Worm (Caenorhabditis elegans): Measurements from ENCODE around the gene ykt-6.

The ykt-6 gene

DNA sequence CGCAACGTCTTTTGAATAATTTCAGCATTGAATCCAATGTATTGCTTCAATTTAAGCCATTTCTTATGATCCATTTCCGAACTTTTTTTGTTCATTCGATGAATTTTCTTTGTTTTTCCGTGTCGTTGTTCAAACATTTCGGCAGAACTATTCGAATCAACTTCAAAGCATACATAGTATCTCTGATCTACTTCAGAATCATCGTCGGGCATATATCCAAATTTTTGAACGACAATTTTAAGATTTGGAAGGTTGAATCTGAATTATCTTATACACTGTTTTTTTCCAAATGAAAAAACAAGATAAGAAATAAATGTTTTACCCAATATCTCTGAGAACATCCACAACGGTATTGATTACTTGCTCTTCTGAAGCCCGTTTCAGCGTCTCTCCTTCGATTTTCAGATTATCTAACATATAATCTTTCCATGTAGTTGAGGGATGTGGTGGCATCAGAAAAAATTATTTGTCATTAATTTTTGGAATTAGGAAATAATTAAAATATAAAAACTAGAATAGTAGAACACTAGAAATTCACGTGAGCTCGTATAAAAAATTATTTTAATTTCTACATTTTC lies 41.8 kb upstream of the ykt-6 start, which contains the start of gene lab-2:
Gene lab-2, minus strand, starts transcription at position 453 of the 578 bp plus-strand sequence.
- TF ChIP-seq nhr-25 (tag; optimal IDR thresholded peaks at IDR 0.05): peak; percentile 33
- TF ChIP-seq ama-1 (optimal IDR thresholded peaks at IDR 0.05): peak; percentile 79
- no peak for TF ChIP-seq zag-1 (tag; optimal IDR thresholded peaks at IDR 0.05)
- peak; percentile 13 for TF ChIP-seq jun-1 (tag; optimal IDR thresholded peaks at IDR 0.05)
- TF ChIP-seq ceh-16 (tag; optimal IDR thresholded peaks at IDR 0.05): no peak
- no peak for TF ChIP-seq nhr-237 (tag; optimal IDR thresholded peaks at IDR 0.05)
- no peak for TF ChIP-seq nhr-67 (tag; optimal IDR thresholded peaks at IDR 0.05)
- TF ChIP-seq elt-2 (tag; optimal IDR thresholded peaks at IDR 0.05): peak; percentile 20
- TF ChIP-seq aly-2 (tag; optimal IDR thresholded peaks at IDR 0.05): peak; percentile 15
- peak; percentile 66 for TF ChIP-seq lsy-12 (tag; optimal IDR thresholded peaks at IDR 0.05)
- peak; percentile 4 for TF ChIP-seq ztf-4 (tag; optimal IDR thresholded peaks at IDR 0.05)
- TF ChIP-seq ztf-11 (tag; optimal IDR thresholded peaks at IDR 0.05): no peak
- no peak for TF ChIP-seq lin-15B (tag; optimal IDR thresholded peaks at IDR 0.05)
- TF ChIP-seq nhr-12 (tag; optimal IDR thresholded peaks at IDR 0.05): no peak

DNA sequence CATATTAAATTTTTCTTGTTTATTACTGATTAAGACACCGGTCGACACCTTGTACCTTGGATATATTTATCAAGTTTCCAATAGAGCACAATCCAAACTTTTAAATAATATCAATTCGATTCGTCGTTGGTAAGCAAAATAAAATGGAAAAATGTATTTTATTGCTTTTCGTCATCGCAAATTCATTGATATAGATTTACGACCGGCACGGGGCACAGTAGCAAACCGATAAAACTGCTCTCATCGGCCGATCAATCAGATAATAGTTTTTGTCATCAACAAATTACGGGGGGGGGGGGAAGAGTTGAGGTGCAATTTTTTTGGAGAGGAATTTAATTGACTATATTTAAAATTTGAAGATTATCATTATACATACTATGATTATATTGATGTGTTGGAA lies 35.9 kb upstream of the ykt-6 start:
- peak; percentile 1 for TF ChIP-seq pqm-1 (tag; optimal IDR thresholded peaks at IDR 0.05)
- TF ChIP-seq fkh-10 (GFP tag; optimal IDR thresholded peaks at IDR 0.05): no peak
- no peak for TF ChIP-seq eor-1 (tag; optimal IDR thresholded peaks at IDR 0.05)
- no peak for TF ChIP-seq tbx-2 (tag; optimal IDR thresholded peaks at IDR 0.05)
- TF ChIP-seq nhr-77 (tag; optimal IDR thresholded peaks at IDR 0.05): no peak
- no peak for TF ChIP-seq lin-39 (tag; optimal IDR thresholded peaks at IDR 0.05)
- TF ChIP-seq nfya-1 (tag; optimal IDR thresholded peaks at IDR 0.05; ENCODE audit: insufficient read depth): no peak
- no peak for TF ChIP-seq ceh-9 (tag; optimal IDR thresholded peaks at IDR 0.05)
- TF ChIP-seq elt-2 (tag; optimal IDR thresholded peaks at IDR 0.05): peak; percentile 69

DNA sequence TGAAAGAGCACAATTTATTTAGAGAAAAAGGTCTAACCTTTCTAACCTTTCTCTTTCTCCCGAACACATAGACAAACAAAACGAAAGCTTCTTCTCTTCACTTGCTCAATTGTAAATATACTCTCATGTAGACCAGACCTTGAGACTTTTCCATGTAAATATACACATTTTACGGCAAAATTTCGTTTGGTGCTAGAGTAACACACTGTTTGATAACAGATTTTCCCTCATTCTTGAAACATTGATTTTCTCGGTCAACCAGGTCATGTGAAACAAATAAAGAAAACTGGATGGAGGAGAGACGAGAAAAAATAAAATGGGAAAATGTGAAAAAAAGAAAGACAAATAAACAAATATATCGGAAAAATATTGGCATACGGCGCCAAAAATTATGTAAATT lies 34.6 kb upstream of the ykt-6 start:
- TF ChIP-seq lin-39 (tag; optimal IDR thresholded peaks at IDR 0.05) (no peak), mml-1 (tag; optimal IDR thresholded peaks at IDR 0.05) (no peak), egl-5 (tag; optimal IDR thresholded peaks at IDR 0.05) (no peak), zag-1 (tag; optimal IDR thresholded peaks at IDR 0.05) (no peak), pqm-1 (tag; optimal IDR thresholded peaks at IDR 0.05) (peak; percentile 34), eor-1 (tag; optimal IDR thresholded peaks at IDR 0.05) (no peak), fkh-10 (GFP tag; optimal IDR thresholded peaks at IDR 0.05) (no peak), nhr-77 (tag; optimal IDR thresholded peaks at IDR 0.05) (no peak), mdl-1 (tag; optimal IDR thresholded peaks at IDR 0.05) (no peak), pha-4 (tag; optimal IDR thresholded peaks at IDR 0.05) (peak; percentile 99), nhr-23 (tag; optimal IDR thresholded peaks at IDR 0.05) (no peak), ceh-28 (tag; optimal IDR thresholded peaks at IDR 0.05) (no peak), tbx-2 (tag; optimal IDR thresholded peaks at IDR 0.05) (no peak), jun-1 (tag; optimal IDR thresholded peaks at IDR 0.05) (no peak), nhr-25 (tag; optimal IDR thresholded peaks at IDR 0.05) (no peak), nhr-12 (tag; optimal IDR thresholded peaks at IDR 0.05) (no peak), egl-27 (tag; optimal IDR thresholded peaks at IDR 0.05) (no peak), elt-1 (tag; optimal IDR thresholded peaks at IDR 0.05) (no peak), fkh-2 (tag; optimal IDR thresholded peaks at IDR 0.05) (no peak), ceh-16 (tag; optimal IDR thresholded peaks at IDR 0.05) (no peak), snpc-4 (tag; optimal IDR thresholded peaks at IDR 0.05) (no peak), elt-2 (tag; optimal IDR thresholded peaks at IDR 0.05) (peak; percentile 55), sea-2 (GFP tag; optimal IDR thresholded peaks at IDR 0.05) (no peak), fos-1 (tag; optimal IDR thresholded peaks at IDR 0.05) (no peak), nfya-1 (tag; optimal IDR thresholded peaks at IDR 0.05; ENCODE audit: insufficient read depth) (no peak), R02D3.7 (tag; optimal IDR thresholded peaks at IDR 0.05) (no peak)

DNA sequence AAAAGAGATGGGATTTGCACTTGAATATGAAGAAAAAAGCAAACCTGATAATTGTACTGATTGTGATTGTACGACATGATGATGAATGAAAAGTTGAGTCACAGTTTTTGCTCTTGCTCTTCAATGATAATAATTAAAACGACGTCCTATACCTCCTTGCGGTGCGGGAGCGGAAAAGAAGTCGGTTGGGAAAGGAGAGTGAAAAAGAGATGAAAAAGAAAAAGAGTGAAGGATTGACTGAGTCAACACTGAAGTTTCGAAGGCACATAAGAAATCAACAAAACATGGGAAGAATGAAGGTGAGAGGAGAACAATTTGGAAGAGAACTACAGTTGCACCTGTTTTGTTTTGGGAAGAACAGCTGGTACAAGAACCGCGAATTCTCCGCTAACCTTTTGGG lies 32.0 kb upstream of the ykt-6 start, which contains the start of gene F56C9.8:
Gene F56C9.8, minus strand, starts transcription at position 120 of the 400 bp plus-strand sequence.
- TF ChIP-seq elt-2 (tag; optimal IDR thresholded peaks at IDR 0.05): peak; percentile 18
- TF ChIP-seq pqm-1 (tag; optimal IDR thresholded peaks at IDR 0.05): peak; percentile 69
- no peak for TF ChIP-seq nhr-77 (tag; optimal IDR thresholded peaks at IDR 0.05)
- TF ChIP-seq ztf-11 (tag; optimal IDR thresholded peaks at IDR 0.05): no peak
- peak; percentile 77 for TF ChIP-seq pha-4 (tag; optimal IDR thresholded peaks at IDR 0.05)
